Fruit fly (Drosophila melanogaster): ENCODE results near the gene spel1.

DNA sequence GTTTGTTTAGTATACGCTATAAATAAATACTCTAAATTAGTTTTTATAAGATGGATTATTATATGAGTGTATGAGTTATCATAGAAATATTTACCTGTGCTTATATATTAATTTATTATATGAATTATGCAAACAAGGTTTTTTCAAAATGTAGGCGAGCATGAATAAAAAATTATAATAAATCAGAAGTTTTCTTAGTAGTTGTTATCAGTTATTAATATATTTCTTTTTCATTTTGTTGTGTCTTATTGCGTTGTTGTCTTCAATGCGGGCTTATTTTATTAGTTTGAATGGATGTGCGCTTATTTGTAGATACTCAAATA lies 6.1 kb upstream of the spel1 start:
- TF ChIP-seq kay (GFP tag; ENCODE audit: borderline replicate concordance) (no peak), Mnt (GFP tag; optimal IDR thresholded peaks at IDR 0.05) (no peak), bab1 (GFP tag; optimal IDR thresholded peaks at IDR 0.05) (no peak), CG11617 (GFP tag; optimal IDR thresholded peaks at IDR 0.05) (no peak), Hr96 (GFP tag; optimal IDR thresholded peaks at IDR 0.05) (no peak), Crg-1 (GFP tag; optimal IDR thresholded peaks at IDR 0.05) (no peak), CG5204 (GFP tag; optimal IDR thresholded peaks at IDR 0.05) (no peak)

Measured in whole organism, adult.